Worm (Caenorhabditis elegans) whole organism, late embryonic: ENCODE data around the gene T11B7.5.

Experiments
- C08G9.2 ChIP-seq: sonication (generic microtip); optimal IDR thresholded peaks from 2 replicates; lab custom pipeline; 2016; ENCODE audit warnings: mild to moderate bottlenecking, missing genetic modification characterization, moderate library complexity, missing compliant biosample characterization
- ama-1 ChIP-seq: fragments of 150-350 bp; optimal IDR thresholded peaks from 2 replicates; lab custom pipeline; 2014
- ceh-24 ChIP-seq: sonication (generic microtip); optimal IDR thresholded peaks from 2 replicates; lab custom pipeline; 2016; ENCODE audit warnings: mild to moderate bottlenecking, missing genetic modification characterization, missing compliant biosample characterization
- ceh-34 ChIP-seq: sonication (generic microtip); optimal IDR thresholded peaks from 2 replicates; lab custom pipeline; 2016; ENCODE audit warnings: mild to moderate bottlenecking, missing genetic modification characterization, missing compliant biosample characterization
- ets-4 ChIP-seq: sonication (generic microtip); optimal IDR thresholded peaks from 2 replicates; lab custom pipeline; 2016; ENCODE audit warnings: missing genetic modification characterization, missing compliant biosample characterization
- nhr-11 ChIP-seq: fragments of 150-350 bp; optimal IDR thresholded peaks from 2 replicates; lab custom pipeline; 2014; ENCODE audit warnings: missing biosample characterization, missing genetic modification characterization
- rnt-1 ChIP-seq: sonication (generic microtip); optimal IDR thresholded peaks from 2 replicates; lab custom pipeline; 2016; ENCODE audit warnings: missing genetic modification characterization, missing compliant biosample characterization
- sdc-2 ChIP-seq: sonication (generic microtip); optimal IDR thresholded peaks from 2 replicates; lab custom pipeline; 2016; ENCODE audit warnings: missing genotype, missing genetic modification characterization, missing compliant biosample characterization
- sox-2 ChIP-seq: fragments of 200-800 bp; sonication (Bioruptor generic); IDR thresholded peaks from 2 replicates; pipeline ENCODE4 v1.3.6; 2022; ENCODE audit warnings: missing genetic modification reagents, missing genetic modification characterization, missing compliant biosample characterization
- tbx-2 ChIP-seq: sonication (generic microtip); optimal IDR thresholded peaks from 2 replicates; lab custom pipeline; 2016; ENCODE audit warnings: missing genetic modification characterization, missing compliant biosample characterization
- tbx-7 ChIP-seq: sonication (generic microtip); optimal IDR thresholded peaks from 2 replicates; lab custom pipeline; 2016; ENCODE audit warnings: missing genotype, missing genetic modification characterization, missing compliant biosample characterization

DNA sequence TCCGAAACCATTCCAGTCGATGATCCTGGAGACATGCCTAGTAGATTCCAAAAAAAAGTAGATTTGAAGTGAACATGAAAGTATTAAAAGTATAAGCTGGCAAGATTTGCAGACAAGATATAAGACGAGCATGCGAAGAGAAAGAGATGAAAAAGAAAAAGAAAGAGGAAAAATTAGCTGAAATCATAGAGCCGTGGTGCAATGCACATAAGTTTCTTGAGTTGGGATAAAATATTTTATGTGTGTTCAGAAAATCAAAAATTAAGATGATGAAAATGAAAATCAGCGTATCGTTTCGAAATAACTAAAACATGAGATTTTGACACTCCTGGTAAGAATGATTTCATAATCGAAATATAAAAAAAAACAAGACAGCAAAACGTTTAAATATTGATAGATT is 11.4 kb downstream of the T11B7.5 start, which contains the start of gene T11B7.2:
- TF ChIP-seq C08G9.2 (tag; lab: Kevin White, UChicago) (no peak), nhr-11 (tag; lab: Kevin White, UChicago) (no peak), ceh-24 (tag; lab: Kevin White, UChicago) (no peak), ceh-34 (tag; lab: Kevin White, UChicago) (no peak), rnt-1 (tag; lab: Kevin White, UChicago) (no peak), sox-2 (no peak), ets-4 (tag; lab: Kevin White, UChicago) (no peak), tbx-2 (tag; lab: Kevin White, UChicago) (no peak), sdc-2 (tag; lab: Kevin White, UChicago) (no peak), tbx-7 (no peak), ama-1 (lab: Kevin White, UChicago) (no peak)
